Fruit fly (Drosophila melanogaster): ENCODE data around the gene Gart.

DNA sequence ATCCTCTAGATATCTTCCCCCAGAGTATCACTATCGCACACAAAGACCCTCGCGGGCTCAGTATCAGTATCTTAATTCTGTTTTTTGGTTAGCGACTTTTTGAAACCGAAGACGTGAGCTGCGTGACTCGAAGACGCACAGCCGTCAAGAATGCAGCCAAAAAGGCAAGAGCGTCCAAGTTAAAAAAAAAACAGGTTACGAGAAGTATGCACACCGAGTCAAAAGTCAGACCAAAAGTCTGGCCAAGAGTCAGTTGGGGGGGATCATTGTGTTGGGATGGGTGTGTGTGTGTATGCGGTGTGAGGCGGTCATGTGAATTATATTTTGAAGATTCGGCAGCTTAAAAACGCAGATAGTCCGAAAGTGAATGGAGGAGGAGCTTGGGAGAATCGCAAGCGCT is 18.2 kb downstream of the Gart start:
- TF ChIP-seq CrebA (GFP tag; optimal IDR thresholded peaks at IDR 0.05; ENCODE audit: borderline replicate concordance) (peak; percentile 52), Hnf4 (GFP tag; optimal IDR thresholded peaks at IDR 0.05) (no peak)
